Fruit fly (Drosophila melanogaster) whole organism, embryonic: Measurements from ENCODE around the gene CG4278.
A peak's percentile ranks its signal among the peaks of the same experiment; 100 is the strongest.

Experiments
- Antp ChIP-seq: fragments of 200-800 bp; sonication (Bioruptor generic); optimal IDR thresholded peaks from 3 replicates; lab custom pipeline; 2016; ENCODE audit warnings: missing biosample characterization, missing genetic modification characterization
- Awh ChIP-seq: fragments of 200-800 bp; sonication (Bioruptor generic); IDR thresholded peaks from 2 replicates; pipeline ENCODE4, ENCODE4 v1.3.6; 2022; ENCODE audit warnings: missing biosample characterization, missing genetic modification characterization
- BEAF-32 ChIP-seq: fragments of 200-800 bp; sonication (Bioruptor generic); optimal IDR thresholded peaks from 3 replicates; lab custom pipeline; 2017; ENCODE audit warnings: missing biosample characterization, missing genetic modification characterization, mild to moderate bottlenecking, moderate library complexity, missing genetic modification reagents
- CG10209 ChIP-seq: fragments of 200-800 bp; sonication (Bioruptor generic); optimal IDR thresholded peaks from 3 replicates; lab custom pipeline; 2017; ENCODE audit warnings: missing biosample characterization, mild to moderate bottlenecking, missing genetic modification characterization, missing genetic modification reagents
- CG10267 ChIP-seq: fragments of 200-800 bp; sonication (Bioruptor generic); optimal IDR thresholded peaks from 2 replicates; lab custom pipeline; 2018; ENCODE audit warnings: missing biosample characterization, mild to moderate bottlenecking, missing genetic modification characterization, moderate library complexity
- CG12155 ChIP-seq: fragments of 200-800 bp; sonication (Bioruptor generic); optimal IDR thresholded peaks from 3 replicates; lab custom pipeline; 2016; ENCODE audit warnings: missing biosample characterization, missing genetic modification characterization
- CG13296 ChIP-seq: fragments of 200-800 bp; sonication (Bioruptor generic); optimal IDR thresholded peaks from 3 replicates; lab custom pipeline; 2018; ENCODE audit warnings: missing biosample characterization, mild to moderate bottlenecking, missing genetic modification characterization
- CG13775 ChIP-seq: fragments of 200-800 bp; sonication (Bioruptor generic); optimal IDR thresholded peaks from 3 replicates; lab custom pipeline; 2017; ENCODE audit warnings: missing biosample characterization, mild to moderate bottlenecking, missing genetic modification characterization
- CG15011 ChIP-seq: fragments of 200-800 bp; sonication (Bioruptor generic); optimal IDR thresholded peaks from 3 replicates; lab custom pipeline; 2018; ENCODE audit warnings: missing biosample characterization, mild to moderate bottlenecking, missing genetic modification characterization
- CG16815 ChIP-seq: fragments of 200-800 bp; sonication (Bioruptor generic); optimal IDR thresholded peaks from 3 replicates; lab custom pipeline; 2017; ENCODE audit warnings: missing biosample characterization, mild to moderate bottlenecking, missing genetic modification characterization
- CG18764 ChIP-seq: fragments of 200-800 bp; sonication (Bioruptor generic); optimal IDR thresholded peaks from 3 replicates; lab custom pipeline; 2016; ENCODE audit warnings: missing biosample characterization, missing genetic modification characterization
- CG2678 ChIP-seq: fragments of 200-800 bp; sonication (Bioruptor generic); optimal IDR thresholded peaks from 3 replicates; lab custom pipeline; 2019; ENCODE audit warnings: missing biosample characterization, mild to moderate bottlenecking, missing genetic modification characterization, moderate library complexity
- CG30020 ChIP-seq: fragments of 200-800 bp; optimal IDR thresholded peaks from 2 replicates; lab custom pipeline; 2019; ENCODE audit warnings: missing biosample characterization, mild to moderate bottlenecking, missing genetic modification characterization, moderate library complexity
- CG31224 ChIP-seq: fragments of 200-800 bp; sonication (Bioruptor generic); IDR thresholded peaks from 2 replicates; pipeline ENCODE4 v1.3.6; 2022; ENCODE audit warnings: missing biosample characterization, missing genetic modification characterization
- CG4424 ChIP-seq: fragments of 200-800 bp; sonication (Bioruptor generic); optimal IDR thresholded peaks from 3 replicates; lab custom pipeline; 2016; ENCODE audit warnings: missing biosample characterization, missing genetic modification characterization
- CG5245 ChIP-seq: fragments of 200-800 bp; sonication (Bioruptor generic); optimal IDR thresholded peaks from 3 replicates; lab custom pipeline; 2016; ENCODE audit warnings: missing biosample characterization, missing genetic modification characterization
- CG7556 ChIP-seq: fragments of 200-800 bp; sonication (Bioruptor generic); optimal IDR thresholded peaks from 2 replicates; lab custom pipeline; 2017; ENCODE audit warnings: missing biosample characterization, mild to moderate bottlenecking, missing genetic modification characterization
- CG7745 ChIP-seq: fragments of 200-800 bp; sonication (Bioruptor generic); optimal IDR thresholded peaks from 2 replicates; lab custom pipeline; 2018; ENCODE audit warnings: missing biosample characterization, mild to moderate bottlenecking, missing genetic modification characterization, moderate library complexity
- CG7786 ChIP-seq: fragments of 200-800 bp; sonication (Bioruptor generic); optimal IDR thresholded peaks from 2 replicates; lab custom pipeline; 2016; ENCODE audit warnings: missing biosample characterization, missing genetic modification characterization
- Camta ChIP-seq: fragments of 200-800 bp; sonication (Bioruptor generic); optimal IDR thresholded peaks from 2 replicates; lab custom pipeline; 2016; ENCODE audit warnings: missing biosample characterization, missing genetic modification characterization
- H15 ChIP-seq: fragments of 200-800 bp; sonication (Bioruptor generic); IDR thresholded peaks from 3 replicates; pipeline ENCODE4 v1.3.6; 2022; ENCODE audit warnings: missing biosample characterization, missing genetic modification characterization
- Hand ChIP-seq: fragments of 200-800 bp; sonication (Bioruptor generic); optimal IDR thresholded peaks from 2 replicates; lab custom pipeline; 2017; ENCODE audit warnings: mild to moderate bottlenecking, missing biosample characterization, missing genetic modification reagents, missing genetic modification characterization
- Hey ChIP-seq: fragments of 200-800 bp; sonication (Bioruptor generic); optimal IDR thresholded peaks from 3 replicates; lab custom pipeline; 2018; ENCODE audit warnings: missing biosample characterization, mild to moderate bottlenecking, missing genetic modification characterization
- HmgD ChIP-seq: fragments of 200-800 bp; sonication (Bioruptor generic); optimal IDR thresholded peaks from 3 replicates; lab custom pipeline; 2016; ENCODE audit warnings: missing biosample characterization, missing genetic modification characterization
- MTF-1 ChIP-seq: fragments of 200-800 bp; sonication (Bioruptor generic); optimal IDR thresholded peaks from 2 replicates; lab custom pipeline; 2018; ENCODE audit warnings: missing biosample characterization, mild to moderate bottlenecking, missing genetic modification characterization, borderline replicate concordance
- Max ChIP-seq: fragments of 200-800 bp; sonication (Bioruptor generic); optimal IDR thresholded peaks from 2 replicates; lab custom pipeline; 2016; ENCODE audit warnings: missing biosample characterization, mild to moderate bottlenecking, missing genetic modification characterization
- Nf-YB ChIP-seq: fragments of 200-800 bp; sonication (Bioruptor generic); optimal IDR thresholded peaks from 3 replicates; lab custom pipeline; 2019; ENCODE audit warnings: missing biosample characterization, mild to moderate bottlenecking, missing genetic modification characterization, moderate library complexity
- Oaz ChIP-seq: fragments of 200-800 bp; sonication (Bioruptor generic); IDR thresholded peaks from 2 replicates; pipeline ENCODE4 v1.3.6; 2022; ENCODE audit warnings: missing biosample characterization, missing genetic modification characterization
- Oli ChIP-seq: fragments of 200-800 bp; sonication (Bioruptor generic); optimal IDR thresholded peaks from 2 replicates; lab custom pipeline; 2018; ENCODE audit warnings: missing biosample characterization, mild to moderate bottlenecking, missing genetic modification characterization, moderate library complexity
- Opbp ChIP-seq: fragments of 200-800 bp; sonication (Bioruptor generic); IDR thresholded peaks from 3 replicates; pipeline ENCODE4 v1.3.6; 2022; ENCODE audit warnings: missing biosample characterization, missing genetic modification characterization; ENCODE audit not compliant: partially characterized antibody
- Ravus ChIP-seq: fragments of 200-800 bp; sonication (Bioruptor generic); IDR thresholded peaks from 2 replicates; pipeline ENCODE4 v1.3.6; 2022; ENCODE audit warnings: missing biosample characterization, missing genetic modification characterization
- Sry-β ChIP-seq: fragments of 200-800 bp; sonication (Bioruptor generic); optimal IDR thresholded peaks from 2 replicates; lab custom pipeline; 2018; ENCODE audit warnings: missing biosample characterization, mild to moderate bottlenecking, missing genetic modification characterization, moderate library complexity
- Taf1 ChIP-seq: fragments of 200-800 bp; sonication (Bioruptor generic); IDR thresholded peaks from 2 replicates; pipeline ENCODE4 v1.3.6; 2022; ENCODE audit warnings: missing biosample characterization, missing genetic modification characterization
- Trl ChIP-seq, 3 experiments: fragments of >200 bp in 2 of 3; fragments of 200-800 bp in 1 of 3; sonication (Bioruptor generic) in 1 of 3; optimal IDR thresholded peaks; 2 replicates in 1 of 3; 3 replicates in 2 of 3; lab custom pipeline; 2016 to 2017; ENCODE audit warnings: missing biosample characterization in 1 of 3, missing genetic modification characterization in 1 of 3
- Xbp1 ChIP-seq: fragments of 200-800 bp; sonication (Bioruptor generic); optimal IDR thresholded peaks from 3 replicates; lab custom pipeline; 2016; ENCODE audit warnings: missing biosample characterization, mild to moderate bottlenecking, missing genetic modification characterization
- ap ChIP-seq: fragments of 200-800 bp; sonication (Bioruptor generic); IDR thresholded peaks from 2 replicates; pipeline ENCODE4 v1.3.6; 2022; ENCODE audit warnings: missing biosample characterization, missing genetic modification characterization
- br ChIP-seq: fragments of >200 bp; optimal IDR thresholded peaks from 2 replicates; lab custom pipeline; 2017
- bsh ChIP-seq, 2 experiments: fragments of 200-800 bp; sonication (Bioruptor generic); optimal IDR thresholded peaks; 2 replicates each; lab custom pipeline; 2017 to 2018; ENCODE audit warnings: mild to moderate bottlenecking in 2 of 2, missing biosample characterization in 2 of 2, missing genetic modification characterization in 2 of 2, moderate library complexity in 1 of 2
- fd64A ChIP-seq: fragments of 200-800 bp; sonication (Bioruptor generic); optimal IDR thresholded peaks from 3 replicates; lab custom pipeline; 2018; ENCODE audit warnings: missing biosample characterization, mild to moderate bottlenecking, missing genetic modification characterization
- gt ChIP-seq: fragments of 200-800 bp; sonication (Bioruptor generic); IDR thresholded peaks from 2 replicates; pipeline ENCODE4 v1.3.6; 2022; ENCODE audit warnings: missing biosample characterization, missing genetic modification characterization
- hkb ChIP-seq, 2 experiments: fragments of 200-800 bp in 1 of 2; fragments of >200 bp in 1 of 2; sonication (Bioruptor generic) in 1 of 2; IDR thresholded peaks in 1 of 2; optimal IDR thresholded peaks in 1 of 2; 2 replicates each; pipeline versions ENCODE4 v1.3.6 to Lab custom; 2017 to 2022; ENCODE audit warnings: missing biosample characterization in 1 of 2, missing genetic modification characterization in 1 of 2
- jumu ChIP-seq: fragments of 200-800 bp; sonication (Bioruptor generic); optimal IDR thresholded peaks from 3 replicates; lab custom pipeline; 2016; ENCODE audit warnings: missing biosample characterization, missing genetic modification characterization
- lmd ChIP-seq: fragments of 200-800 bp; sonication (Bioruptor generic); IDR thresholded peaks from 2 replicates; pipeline ENCODE4 v1.3.6; 2022; ENCODE audit warnings: missing biosample characterization, missing genetic modification characterization
- prd ChIP-seq, 3 experiments: fragments of >200 bp in 2 of 3; fragments of 200-800 bp in 1 of 3; sonication (Bioruptor generic) in 1 of 3; optimal IDR thresholded peaks in 2 of 3; IDR thresholded peaks in 1 of 3; 2 replicates in 2 of 3; 3 replicates in 1 of 3; pipeline versions ENCODE4 v1.3.6 to Lab custom; 2017 to 2022; ENCODE audit warnings: missing biosample characterization in 1 of 3, missing genetic modification characterization in 1 of 3
- pzg ChIP-seq: fragments of 200-800 bp; sonication (Bioruptor generic); optimal IDR thresholded peaks from 3 replicates; lab custom pipeline; 2018; ENCODE audit warnings: missing biosample characterization, mild to moderate bottlenecking, missing genetic modification characterization, moderate library complexity
- stc ChIP-seq: fragments of 200-800 bp; sonication (Bioruptor generic); IDR thresholded peaks from 2 replicates; pipeline ENCODE4 v1.3.6; 2022; ENCODE audit warnings: missing biosample characterization, missing genetic modification characterization
- tll ChIP-seq, 2 experiments: fragments of 200-800 bp in 1 of 2; fragments of >200 bp in 1 of 2; sonication (Bioruptor generic) in 1 of 2; optimal IDR thresholded peaks; 2 replicates each; lab custom pipeline; 2017 to 2019; ENCODE audit warnings: missing biosample characterization in 2 of 2, missing genetic modification characterization in 2 of 2, mild to moderate bottlenecking in 1 of 2, moderate library complexity in 1 of 2
- vvl ChIP-seq: fragments of 200-800 bp; sonication (Bioruptor generic); IDR thresholded peaks from 2 replicates; pipeline ENCODE4 v1.3.6; 2022; ENCODE audit warnings: missing biosample characterization, missing genetic modification characterization

CG4278 gene

dm6 chr2L:16350160-16350633 is 23.3 kb downstream of the CG4278 start (continued):
- TF ChIP-seq stc (peak; percentile 45; the same call in 1 of the 2 replicates), CG18764 (GFP tag; lab: Kevin White, UChicago) (peak; percentile 1), ap (GFP tag; lab: Robert Waterston, UW) (peak; percentile 37; the same call in 1 of the 2 replicates), pzg (GFP tag; lab: Kevin White, UChicago) (peak; percentile 66), Awh (GFP tag; lab: Robert Waterston, UW) (peak; percentile 69), Hey (tag; lab: Kevin White, UChicago) (no peak), CG31224 (GFP tag; lab: Robert Waterston, UW) (peak; percentile 70), gt (GFP tag; lab: Robert Waterston, UW) (peak; percentile 35; the same call in 1 of the 2 replicates), fd64A (no peak), CG13296 (peak; percentile 72), Max (GFP tag; lab: Kevin White, UChicago) (peak; percentile 63), CG7556 (peak; percentile 51), CG7745 (no peak), Nf-YB (GFP tag; lab: Kevin White, UChicago) (peak; percentile 29), vvl (GFP tag; lab: Robert Waterston, UW) (peak; percentile 95), jumu (GFP tag; lab: Kevin White, UChicago) (peak; percentile 71), BEAF-32 (GFP tag; lab: Kevin White, UChicago) (peak; percentile 75), CG12155 (GFP tag; lab: Kevin White, UChicago) (peak; percentile 64), tll (GFP tag; optimal IDR thresholded peaks at IDR 0.05; lab: Kevin White, UChicago) (no peak), lmd (peak; percentile 73), CG7786 (GFP tag; lab: Kevin White, UChicago) (peak; percentile 71), Camta (GFP tag; lab: Kevin White, UChicago) (peak; percentile 8), Trl (optimal IDR thresholded peaks at IDR 0.05; lab: Kevin White, UChicago) (no peak), Trl (GFP tag; optimal IDR thresholded peaks at IDR 0.05; lab: Kevin White, UChicago) (peak; percentile 50), prd (optimal IDR thresholded peaks at IDR 0.05; lab: Kevin White, UChicago) (no peak), prd (GFP tag; IDR thresholded peaks at IDR 0.05; lab: Robert Waterston, UW) (peak; percentile 81), CG5245 (peak; percentile 49), Oli (peak; percentile 68), MTF-1 (peak; percentile 12), HmgD (GFP tag; lab: Kevin White, UChicago) (peak; percentile 46), CG13775 (GFP tag; lab: Kevin White, UChicago) (peak; percentile 80), CG16815 (peak; percentile 54), bsh (GFP tag; optimal IDR thresholded peaks at IDR 0.05; lab: Kevin White, UChicago) (peak in 1 of 2 experiments; percentile 21), CG10209 (GFP tag; lab: Kevin White, UChicago) (peak; percentile 75), br (lab: Kevin White, UChicago) (no peak), CG15011 (GFP tag; lab: Kevin White, UChicago) (peak; percentile 47), Opbp (GFP tag; lab: Robert Waterston, UW) (peak; percentile 76), hkb (optimal IDR thresholded peaks at IDR 0.05; lab: Kevin White, UChicago) (no peak), hkb (GFP tag; IDR thresholded peaks at IDR 0.05; lab: Robert Waterston, UW) (peak; percentile 72), Taf1 (GFP tag; lab: Robert Waterston, UW) (peak; percentile 62; the same call in 1 of the 2 replicates), Antp (GFP tag; lab: Kevin White, UChicago) (peak; percentile 74), CG30020 (tag; lab: Kevin White, UChicago) (peak; percentile 42), CG4424 (peak; percentile 50), H15 (GFP tag; lab: Robert Waterston, UW) (peak; percentile 74), Sry-β (GFP tag; lab: Kevin White, UChicago) (peak; percentile 11), CG2678 (tag; lab: Kevin White, UChicago) (no peak), Oaz (GFP tag; lab: Robert Waterston, UW) (peak; percentile 32; the same call in 1 of the 2 replicates), Ravus (GFP tag; lab: Robert Waterston, UW) (peak; percentile 12; the same call in 1 of the 2 replicates), Xbp1 (GFP tag; lab: Kevin White, UChicago) (peak; percentile 80), Hand (GFP tag; lab: Kevin White, UChicago) (peak; percentile 34), CG10267 (tag; lab: Kevin White, UChicago) (peak; percentile 32)
